Worm (Caenorhabditis elegans) whole organism, early embryonic: ENCODE data around the gene F54C9.3.
A peak's percentile ranks its signal among the peaks of the same experiment; 100 is the strongest.

Experiments
- B0310.2 ChIP-seq: sonication (generic microtip); optimal IDR thresholded peaks from 2 replicates; lab custom pipeline; 2016; ENCODE audit warnings: mild to moderate bottlenecking, missing genetic modification characterization, missing compliant biosample characterization
- F13C5.2 ChIP-seq: sonication (generic microtip); optimal IDR thresholded peaks from 2 replicates; lab custom pipeline; 2017; ENCODE audit warnings: mild to moderate bottlenecking, missing genetic modification characterization, inconsistent platforms, missing compliant biosample characterization
- aly-1 ChIP-seq: sonication (generic microtip); optimal IDR thresholded peaks from 2 replicates; lab custom pipeline; 2016; ENCODE audit warnings: missing genetic modification characterization, missing compliant biosample characterization
- ama-1 ChIP-seq: fragments of 150-350 bp; optimal IDR thresholded peaks from 2 replicates; lab custom pipeline; 2014
- ceh-13 ChIP-seq: fragments of 200-800 bp; sonication (Bioruptor generic); optimal IDR thresholded peaks from 2 replicates; lab custom pipeline; 2018; ENCODE audit warnings: mild to moderate bottlenecking, missing genetic modification characterization, missing compliant biosample characterization
- ceh-36 ChIP-seq: sonication (generic microtip); optimal IDR thresholded peaks from 2 replicates; lab custom pipeline; 2016; ENCODE audit warnings: missing genetic modification characterization, inconsistent platforms, missing compliant biosample characterization
- ets-7 ChIP-seq: sonication (generic microtip); optimal IDR thresholded peaks from 2 replicates; lab custom pipeline; 2016; ENCODE audit warnings: missing genotype, missing genetic modification characterization, missing compliant biosample characterization
- flt-1 ChIP-seq: fragments of 200-800 bp; sonication (Bioruptor generic); IDR thresholded peaks from 2 replicates; pipeline ENCODE4 v1.3.6; 2022; ENCODE audit warnings: missing genetic modification characterization, missing compliant biosample characterization
- hmbx-1 ChIP-seq: sonication (generic microtip); optimal IDR thresholded peaks from 2 replicates; lab custom pipeline; 2016; ENCODE audit warnings: mild to moderate bottlenecking, missing genetic modification characterization, missing compliant biosample characterization
- hmg-4 ChIP-seq: fragments of 200-800 bp; sonication (Bioruptor generic); optimal IDR thresholded peaks from 2 replicates; lab custom pipeline; 2018; ENCODE audit warnings: mild to moderate bottlenecking, missing genetic modification characterization, missing compliant biosample characterization
- hnd-1 ChIP-seq: sonication (generic microtip); optimal IDR thresholded peaks from 2 replicates; lab custom pipeline; 2016; ENCODE audit warnings: missing genetic modification characterization, missing compliant biosample characterization
- pes-1 ChIP-seq: fragments of 200-800 bp; sonication (Bioruptor generic); IDR thresholded peaks from 2 replicates; pipeline ENCODE4 v1.3.6; 2022; ENCODE audit warnings: missing genetic modification reagents, missing genetic modification characterization, missing compliant biosample characterization
- scrt-1 ChIP-seq: fragments of 200-800 bp; sonication (Bioruptor generic); IDR thresholded peaks from 2 replicates; pipeline ENCODE4 v1.3.6; 2022; ENCODE audit warnings: missing genetic modification characterization, missing compliant biosample characterization
- sea-1 ChIP-seq: fragments of 200-800 bp; sonication (Bioruptor generic); conservative IDR thresholded peaks from 2 replicates; pipeline ENCODE4 v1.3.6; 2022; ENCODE audit warnings: missing genetic modification characterization, missing compliant biosample characterization
- tbx-11 ChIP-seq: fragments of 200-800 bp; sonication (Bioruptor generic); IDR thresholded peaks from 2 replicates; pipeline ENCODE4 v1.3.6; 2022; ENCODE audit warnings: missing genetic modification characterization, missing compliant biosample characterization
- tbx-37 ChIP-seq: fragments of 200-800 bp; sonication (Bioruptor generic); conservative IDR thresholded peaks from 2 replicates; pipeline ENCODE4 v1.3.6; 2022; ENCODE audit warnings: missing genetic modification reagents, missing genetic modification characterization, missing compliant biosample characterization
- tra-4 ChIP-seq: sonication (generic microtip); optimal IDR thresholded peaks from 2 replicates; lab custom pipeline; 2017; ENCODE audit warnings: missing genetic modification characterization, missing compliant biosample characterization

The F54C9.3 gene

ce11 chrII:8577509-8578099, 10.9 kb upstream of the F54C9.3 start, which contains the start of gene F54C9.9:
Gene F54C9.9, plus strand, starts transcription at chrII:8578049.
- TF ChIP-seq scrt-1 (GFP tag; lab: Robert Waterston, UW) (no peak), B0310.2 (tag; lab: Kevin White, UChicago) (no peak), aly-1 (tag; lab: Kevin White, UChicago) (no peak), hmg-4 (GFP tag; lab: Kevin White, UChicago) (no peak), tbx-11 (GFP tag; lab: Robert Waterston, UW) (no peak), ceh-36 (tag; lab: Kevin White, UChicago) (no peak), ets-7 (tag; lab: Kevin White, UChicago) (no peak), ceh-13 (GFP tag; lab: Kevin White, UChicago) (no peak), flt-1 (GFP tag; lab: Robert Waterston, UW) (no peak), sea-1 (GFP tag; lab: Robert Waterston, UW) (no peak), F13C5.2 (tag; lab: Kevin White, UChicago) (no peak), pes-1 (GFP tag; lab: Robert Waterston, UW) (no peak), ama-1 (lab: Kevin White, UChicago) (no peak), tra-4 (tag; lab: Kevin White, UChicago) (no peak), tbx-37 (no peak)

DNA sequence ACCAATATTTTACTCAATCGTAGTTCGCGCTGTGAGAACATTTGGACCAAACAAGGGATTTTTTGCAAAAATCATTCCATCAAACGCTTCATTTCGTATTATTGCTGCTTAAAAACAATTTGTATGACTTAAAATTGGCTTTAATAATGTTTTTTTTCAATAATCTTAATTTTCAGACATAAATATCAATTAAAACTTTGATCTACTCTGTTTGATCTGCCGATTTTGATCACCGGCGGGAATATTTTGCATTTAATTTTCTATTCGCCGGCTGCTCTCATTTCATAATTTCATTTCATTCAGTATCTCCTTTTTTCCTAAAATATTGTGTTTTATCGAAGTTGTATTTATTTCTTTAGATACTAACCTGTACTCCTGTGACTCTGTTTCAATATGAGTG, 8.5 kb upstream of the F54C9.3 start, which contains the start of gene puf-5:
puf-5 (plus strand) TSS at position 358 of the 400 bp plus-strand sequence.
- TF ChIP-seq tra-4 (tag; lab: Kevin White, UChicago) = no peak
- TF ChIP-seq hmbx-1 (tag; lab: Kevin White, UChicago) = no peak
- TF ChIP-seq ama-1 (lab: Kevin White, UChicago) = no peak
- TF ChIP-seq ets-7 (tag; lab: Kevin White, UChicago) = no peak
- TF ChIP-seq ceh-13 (GFP tag; lab: Kevin White, UChicago) = no peak
- TF ChIP-seq F13C5.2 (tag; lab: Kevin White, UChicago) = no peak
- no peak for TF ChIP-seq pes-1 (GFP tag; lab: Robert Waterston, UW)
- TF ChIP-seq aly-1 (tag; lab: Kevin White, UChicago) = no peak
- no peak for TF ChIP-seq tbx-11 (GFP tag; lab: Robert Waterston, UW)
- no peak for TF ChIP-seq hnd-1 (tag; lab: Kevin White, UChicago)
- TF ChIP-seq ceh-36 (tag; lab: Kevin White, UChicago) = no peak
- TF ChIP-seq B0310.2 (tag; lab: Kevin White, UChicago) = no peak
- no peak for TF ChIP-seq flt-1 (GFP tag; lab: Robert Waterston, UW)
- no peak for TF ChIP-seq scrt-1 (GFP tag; lab: Robert Waterston, UW)
- TF ChIP-seq sea-1 (GFP tag; lab: Robert Waterston, UW) = no peak
- TF ChIP-seq hmg-4 (GFP tag; lab: Kevin White, UChicago) = no peak

DNA sequence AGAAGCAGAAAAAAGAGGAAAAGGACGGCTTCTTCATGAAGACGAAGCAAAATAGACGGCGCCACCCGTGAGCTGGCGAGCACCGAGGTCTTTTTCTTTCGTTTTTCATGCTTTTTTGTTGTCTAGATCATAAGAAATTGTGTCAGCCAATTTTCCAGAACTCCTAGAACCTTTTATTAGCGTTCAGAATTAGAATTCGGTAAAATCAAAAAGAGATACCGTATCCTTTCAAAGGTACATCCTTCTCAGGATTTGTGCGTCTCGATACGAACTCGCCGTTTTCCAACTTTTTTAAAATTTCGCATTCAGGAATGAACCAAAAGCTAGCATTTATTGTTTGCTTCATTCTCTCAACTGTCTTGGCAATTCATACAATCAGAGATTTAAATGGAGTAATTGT, 6.4 kb upstream of the F54C9.3 start, which contains the start of gene F54C9.7:
F54C9.7 (plus strand) TSS at position 301 of the 400 bp plus-strand sequence.
- TF ChIP-seq F13C5.2 (tag; lab: Kevin White, UChicago) (no peak), ceh-36 (tag; lab: Kevin White, UChicago) (no peak), sea-1 (GFP tag; lab: Robert Waterston, UW) (no peak), hnd-1 (tag; lab: Kevin White, UChicago) (no peak), tbx-37 (no peak), ets-7 (tag; lab: Kevin White, UChicago) (no peak), ama-1 (lab: Kevin White, UChicago) (no peak), hmbx-1 (tag; lab: Kevin White, UChicago) (no peak), aly-1 (tag; lab: Kevin White, UChicago) (no peak), tbx-11 (GFP tag; lab: Robert Waterston, UW) (no peak), ceh-13 (GFP tag; lab: Kevin White, UChicago) (no peak), B0310.2 (tag; lab: Kevin White, UChicago) (no peak), tra-4 (tag; lab: Kevin White, UChicago) (no peak)

DNA sequence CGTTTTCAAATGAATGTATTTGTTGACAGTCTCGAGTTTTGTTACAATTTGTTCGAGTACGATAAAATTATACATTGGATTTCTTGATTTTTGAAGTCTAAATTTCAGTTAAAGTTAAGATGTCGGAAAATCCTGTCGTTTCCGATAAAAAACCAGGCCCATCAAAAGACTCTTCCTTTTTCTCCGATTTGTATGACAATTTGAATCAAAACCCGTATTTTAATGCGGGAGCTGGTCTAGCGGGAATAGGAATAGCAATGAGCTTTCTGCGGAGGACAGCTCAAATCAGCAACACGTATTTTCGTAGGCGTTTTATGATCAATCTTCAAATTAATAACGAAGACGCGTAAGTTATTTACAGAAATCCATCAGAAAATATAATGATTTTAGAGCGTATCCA, 4.3 kb upstream of the F54C9.3 start, which contains the start of gene bcs-1:
bcs-1 (plus strand) TSS at position 109 of the 400 bp plus-strand sequence.
- TF ChIP-seq aly-1 (tag; lab: Kevin White, UChicago) = no peak
- no peak for TF ChIP-seq pes-1 (GFP tag; lab: Robert Waterston, UW)
- no peak for TF ChIP-seq B0310.2 (tag; lab: Kevin White, UChicago)
- no peak for TF ChIP-seq hmg-4 (GFP tag; lab: Kevin White, UChicago)
- no peak for TF ChIP-seq ets-7 (tag; lab: Kevin White, UChicago)
- TF ChIP-seq sea-1 (GFP tag; lab: Robert Waterston, UW) = no peak
- TF ChIP-seq ama-1 (lab: Kevin White, UChicago) = no peak

DNA sequence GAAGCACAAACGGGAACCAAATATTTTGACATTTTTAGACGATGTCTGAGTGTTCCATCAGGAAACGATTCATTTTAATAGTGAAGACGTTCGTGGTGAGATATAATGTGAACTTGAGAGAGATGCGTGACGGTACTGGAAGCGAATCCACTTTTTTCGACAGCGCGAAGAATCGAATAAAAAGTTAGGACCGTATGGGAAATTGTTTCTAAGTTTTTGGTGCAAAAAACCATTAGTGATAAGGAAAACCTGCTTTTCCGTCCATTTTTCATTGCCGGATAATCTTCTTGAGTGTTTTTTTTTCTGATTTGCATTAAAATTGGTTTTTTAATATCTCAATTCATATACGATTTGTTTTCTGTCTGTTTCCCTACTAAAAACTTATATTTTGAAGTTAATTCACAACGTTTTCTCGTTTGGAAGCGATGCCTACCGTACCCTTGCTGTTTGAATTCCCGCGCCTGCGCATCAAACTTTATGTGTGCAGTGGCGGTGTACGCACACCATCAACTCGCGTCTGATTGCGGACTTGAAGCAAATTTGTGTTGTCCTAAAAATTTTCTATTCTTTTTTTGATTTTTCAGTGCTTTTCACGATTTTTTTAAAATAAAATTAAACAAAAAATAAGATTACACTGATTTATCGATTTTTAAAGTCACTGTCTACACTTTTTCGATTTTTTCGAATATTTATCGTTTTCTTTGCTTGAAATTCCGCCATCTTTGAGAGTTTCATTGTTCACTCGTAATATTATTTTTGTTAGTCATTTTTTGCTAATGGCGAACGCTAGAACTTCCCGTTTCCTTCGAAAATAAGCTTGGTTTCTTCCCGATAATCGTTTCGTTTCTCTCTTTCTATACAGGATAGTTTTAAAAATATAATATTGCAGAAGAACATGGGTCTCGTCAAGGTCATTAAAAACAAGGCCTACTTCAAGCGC, 2.7 kb upstream of the F54C9.3 start, which contains the start of the genes col-38 and rpl-5:
col-38 (minus strand) TSS at position 51 of the 940 bp plus-strand sequence.
rpl-5 (plus strand) TSS at position 890 of the 940 bp plus-strand sequence.
- no peak for TF ChIP-seq tbx-11 (GFP tag; lab: Robert Waterston, UW)
- no peak for TF ChIP-seq hmbx-1 (tag; lab: Kevin White, UChicago)
- no peak for TF ChIP-seq ets-7 (tag; lab: Kevin White, UChicago)
- TF ChIP-seq ama-1 (lab: Kevin White, UChicago) = no peak
- no peak for TF ChIP-seq hnd-1 (tag; lab: Kevin White, UChicago)
- peak; percentile 38; the same call in 1 of the 2 replicates for TF ChIP-seq flt-1 (GFP tag; lab: Robert Waterston, UW)
- no peak for TF ChIP-seq B0310.2 (tag; lab: Kevin White, UChicago)
- no peak for TF ChIP-seq aly-1 (tag; lab: Kevin White, UChicago)
- peak; percentile 39 for TF ChIP-seq hmg-4 (GFP tag; lab: Kevin White, UChicago)
- TF ChIP-seq scrt-1 (GFP tag; lab: Robert Waterston, UW) = no peak
- peak; percentile 73 for TF ChIP-seq F13C5.2 (tag; lab: Kevin White, UChicago)
- TF ChIP-seq sea-1 (GFP tag; lab: Robert Waterston, UW) = no peak
- no peak for TF ChIP-seq tbx-37
- TF ChIP-seq ceh-13 (GFP tag; lab: Kevin White, UChicago) = no peak
- no peak for TF ChIP-seq pes-1 (GFP tag; lab: Robert Waterston, UW)
- TF ChIP-seq tra-4 (tag; lab: Kevin White, UChicago) = no peak
